Worm (Caenorhabditis elegans) whole organism, L3 larva: ENCODE measurements around the gene F36H5.10.

Source experiments
- R02D3.7 ChIP-seq: fragments of 150-350 bp; optimal IDR thresholded peaks from 2 replicates; lab custom pipeline; 2014; ENCODE audit warnings: missing biosample characterization, missing genetic modification characterization
- ZK546.5 ChIP-seq: sonication (generic microtip); optimal IDR thresholded peaks from 2 replicates; lab custom pipeline; 2017; ENCODE audit warnings: missing biosample characterization, missing genetic modification characterization
- ama-1 ChIP-seq: fragments of 150-350 bp; optimal IDR thresholded peaks from 2 replicates; lab custom pipeline; 2018
- ceh-16 ChIP-seq: sonication (generic microtip); optimal IDR thresholded peaks from 2 replicates; lab custom pipeline; 2017; ENCODE audit warnings: missing biosample characterization, missing genetic modification characterization
- ceh-28 ChIP-seq: fragments of 150-350 bp; optimal IDR thresholded peaks from 2 replicates; lab custom pipeline; 2014; ENCODE audit warnings: missing biosample characterization, missing genetic modification reagents, missing genetic modification characterization
- ceh-82 ChIP-seq: fragments of 150-350 bp; optimal IDR thresholded peaks from 2 replicates; lab custom pipeline; 2014; ENCODE audit warnings: missing biosample characterization, missing genetic modification characterization
- ceh-9 ChIP-seq: sonication (generic microtip); optimal IDR thresholded peaks from 2 replicates; lab custom pipeline; 2018; ENCODE audit warnings: missing biosample characterization, missing genetic modification characterization
- daf-12 ChIP-seq: fragments of 150-350 bp; optimal IDR thresholded peaks from 2 replicates; lab custom pipeline; 2014; ENCODE audit warnings: missing biosample characterization, missing genetic modification reagents, missing genetic modification characterization
- egl-27 ChIP-seq: sonication (generic microtip); optimal IDR thresholded peaks from 4 replicates; lab custom pipeline; 2017; ENCODE audit warnings: missing biosample characterization, missing genetic modification reagents, missing genetic modification characterization
- egl-5 ChIP-seq: fragments of 150-350 bp; optimal IDR thresholded peaks from 2 replicates; lab custom pipeline; 2017; ENCODE audit warnings: missing biosample characterization, missing genetic modification reagents, missing genetic modification characterization, inconsistent platforms
- elt-1 ChIP-seq: fragments of 150-350 bp; optimal IDR thresholded peaks from 2 replicates; lab custom pipeline; 2014; ENCODE audit warnings: missing biosample characterization, missing genetic modification characterization
- elt-2 ChIP-seq: sonication (generic microtip); optimal IDR thresholded peaks from 2 replicates; lab custom pipeline; 2016; ENCODE audit warnings: missing genetic modification reagents, mild to moderate bottlenecking, missing genetic modification characterization, missing compliant biosample characterization
- elt-3 ChIP-seq, 3 experiments: fragments of 150-350 bp in 1 of 3; sonication (generic microtip) in 2 of 3; optimal IDR thresholded peaks; 2 replicates in 2 of 3; 4 replicates in 1 of 3; lab custom pipeline; 2014 to 2017; ENCODE audit warnings: missing biosample characterization in 3 of 3, missing genetic modification characterization in 3 of 3
- fkh-10 ChIP-seq: sonication (generic microtip); optimal IDR thresholded peaks from 2 replicates; lab custom pipeline; 2017; ENCODE audit warnings: missing biosample characterization, missing genetic modification reagents, missing genetic modification characterization
- fos-1 ChIP-seq: fragments of 150-350 bp; optimal IDR thresholded peaks from 2 replicates; lab custom pipeline; 2014; ENCODE audit warnings: missing biosample characterization, missing genetic modification characterization
- hmg-11 ChIP-seq: sonication (generic microtip); optimal IDR thresholded peaks from 2 replicates; lab custom pipeline; 2016; ENCODE audit warnings: missing genetic modification characterization, missing compliant biosample characterization
- lin-15B ChIP-seq: fragments of 150-350 bp; optimal IDR thresholded peaks from 2 replicates; lab custom pipeline; 2014; ENCODE audit warnings: missing biosample characterization, missing genetic modification characterization
- lin-39 ChIP-seq: fragments of 150-350 bp; optimal IDR thresholded peaks from 2 replicates; lab custom pipeline; 2018; ENCODE audit warnings: missing biosample characterization, missing genetic modification reagents, missing genetic modification characterization
- lsy-12 ChIP-seq: sonication (generic microtip); optimal IDR thresholded peaks from 2 replicates; lab custom pipeline; 2016; ENCODE audit warnings: mild to moderate bottlenecking, missing genetic modification characterization, missing compliant biosample characterization
- mml-1 ChIP-seq: fragments of 150-350 bp; sonication (generic microtip); optimal IDR thresholded peaks from 3 replicates; lab custom pipeline; 2014; ENCODE audit warnings: missing biosample characterization, missing genetic modification characterization
- nfya-1 ChIP-seq: sonication (generic microtip); optimal IDR thresholded peaks from 2 replicates; lab custom pipeline; 2017; ENCODE audit warnings: missing genetic modification characterization, mild to moderate bottlenecking, missing compliant biosample characterization, antibody characterized with exemption, moderate library complexity; ENCODE audit not compliant: insufficient read depth
- nhr-12 ChIP-seq: fragments of 150-350 bp; optimal IDR thresholded peaks from 2 replicates; lab custom pipeline; 2014; ENCODE audit warnings: missing biosample characterization, missing genetic modification characterization
- nhr-23 ChIP-seq: fragments of 150-350 bp; optimal IDR thresholded peaks from 2 replicates; lab custom pipeline; 2014; ENCODE audit warnings: missing biosample characterization, missing genetic modification reagents, missing genetic modification characterization
- nhr-25 ChIP-seq: sonication (generic microtip); optimal IDR thresholded peaks from 2 replicates; lab custom pipeline; 2017; ENCODE audit warnings: missing biosample characterization, missing genetic modification characterization
- nhr-43 ChIP-seq: sonication (generic microtip); optimal IDR thresholded peaks from 2 replicates; lab custom pipeline; 2016; ENCODE audit warnings: mild to moderate bottlenecking, missing genetic modification characterization, missing compliant biosample characterization; ENCODE audit not compliant: poor library complexity, severe bottlenecking
- nhr-67 ChIP-seq: fragments of 150-350 bp; optimal IDR thresholded peaks from 2 replicates; lab custom pipeline; 2014; ENCODE audit warnings: missing biosample characterization, missing genetic modification characterization
- nhr-77 ChIP-seq: fragments of 150-350 bp; optimal IDR thresholded peaks from 2 replicates; lab custom pipeline; 2014; ENCODE audit warnings: missing biosample characterization, missing genetic modification characterization
- pha-4 ChIP-seq: fragments of 150-350 bp; optimal IDR thresholded peaks from 2 replicates; lab custom pipeline; 2014; ENCODE audit warnings: missing biosample characterization, missing genetic modification reagents, missing genetic modification characterization
- pqm-1 ChIP-seq: fragments of 150-350 bp; optimal IDR thresholded peaks from 2 replicates; lab custom pipeline; 2017; ENCODE audit warnings: missing biosample characterization, missing genetic modification characterization, inconsistent platforms
- sea-2 ChIP-seq: fragments of 150-350 bp; sonication (generic microtip); optimal IDR thresholded peaks from 4 replicates; lab custom pipeline; 2014; ENCODE audit warnings: missing biosample characterization, missing genetic modification reagents, missing genetic modification characterization
- snpc-4 ChIP-seq: fragments of 150-350 bp; optimal IDR thresholded peaks from 2 replicates; lab custom pipeline; 2014; ENCODE audit warnings: missing biosample characterization, missing genetic modification characterization
- unc-62 ChIP-seq: fragments of 150-350 bp; sonication (generic microtip); optimal IDR thresholded peaks from 4 replicates; lab custom pipeline; 2014; ENCODE audit warnings: missing biosample characterization, missing genetic modification reagents, missing genetic modification characterization
- zag-1 ChIP-seq: fragments of 150-350 bp; optimal IDR thresholded peaks from 2 replicates; lab custom pipeline; 2014; ENCODE audit warnings: missing biosample characterization, missing genetic modification characterization
- ztf-11 ChIP-seq: fragments of 150-350 bp; optimal IDR thresholded peaks from 2 replicates; lab custom pipeline; 2014; ENCODE audit warnings: missing biosample characterization, missing genetic modification characterization
- ztf-4 ChIP-seq: fragments of 150-350 bp; optimal IDR thresholded peaks from 2 replicates; lab custom pipeline; 2014; ENCODE audit warnings: missing biosample characterization, missing genetic modification characterization

F36H5.10 gene

DNA sequence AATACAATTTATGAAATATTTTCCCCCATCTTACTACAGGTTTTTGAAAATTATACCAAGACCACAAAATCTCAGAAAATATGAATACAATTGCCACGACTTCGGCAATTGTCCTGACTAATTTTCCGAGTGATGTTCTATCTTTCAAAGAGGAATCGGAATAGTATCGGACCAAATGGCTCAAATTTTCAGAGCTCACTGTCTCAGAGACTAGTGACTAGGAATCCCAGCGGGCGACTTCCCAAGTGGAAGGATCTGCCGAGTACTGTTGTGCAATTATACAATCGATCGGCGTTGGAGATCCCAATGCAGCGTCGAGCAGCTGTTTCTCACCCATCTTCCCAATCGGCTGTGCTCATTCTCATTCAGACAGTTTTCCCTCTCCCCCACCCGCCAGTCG is 31.4 kb upstream of the F36H5.10 start, which contains the start of gene F45C12.17:
Gene F45C12.17, plus strand, starts transcription at position 377 of the 400 bp plus-strand sequence.
- TF ChIP-seq nhr-43 (tag; lab: Kevin White, UChicago) (no peak), ama-1 (lab: Kevin White, UChicago) (no peak), lsy-12 (no peak), hmg-11 (tag; lab: Kevin White, UChicago) (no peak), mml-1 (tag; lab: Kevin White, UChicago) (no peak), snpc-4 (tag; lab: Kevin White, UChicago) (no peak), ZK546.5 (tag; lab: Kevin White, UChicago) (no peak), ztf-11 (no peak), sea-2 (GFP tag; lab: Kevin White, UChicago) (no peak), zag-1 (no peak), ceh-82 (tag; lab: Kevin White, UChicago) (no peak), elt-1 (tag; lab: Kevin White, UChicago) (no peak)
- TF ChIP-seq, all 47 proteins: peak for 0

DNA sequence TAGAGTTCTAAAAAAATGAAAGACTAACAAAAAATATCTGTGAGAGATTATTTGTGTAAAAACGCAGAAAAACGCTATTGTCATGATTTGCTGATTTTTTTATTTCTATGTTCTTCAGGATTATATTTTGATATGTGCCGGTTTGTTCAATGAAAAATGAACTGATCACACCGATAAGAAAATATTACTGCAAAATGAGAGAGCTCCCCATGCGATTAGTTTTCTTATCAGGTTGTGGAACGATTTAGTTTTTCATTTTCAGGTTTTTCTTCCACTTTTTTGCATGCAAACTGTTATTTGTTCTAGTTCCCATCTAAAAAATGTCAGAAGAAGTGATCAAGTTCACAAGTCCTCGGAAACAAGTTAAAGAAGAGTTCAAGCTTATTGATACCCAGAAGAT is 28.9 kb upstream of the F36H5.10 start, which contains the start of gene btb-9:
Gene btb-9, plus strand, starts transcription at position 254 of the 400 bp plus-strand sequence.
- TF ChIP-seq ceh-82 (tag; lab: Kevin White, UChicago): no peak
- TF ChIP-seq mml-1 (tag; lab: Kevin White, UChicago): no peak
- no peak for TF ChIP-seq ztf-11
- no peak for TF ChIP-seq pha-4 (tag; lab: Kevin White, UChicago)
- TF ChIP-seq elt-2 (tag; lab: Kevin White, UChicago): peak; percentile 92
- no peak for TF ChIP-seq egl-5 (tag; lab: Kevin White, UChicago)
- no peak for TF ChIP-seq daf-12 (tag; lab: Kevin White, UChicago)
- TF ChIP-seq nhr-77 (tag; lab: Kevin White, UChicago): no peak
- no peak for TF ChIP-seq unc-62
- no peak for TF ChIP-seq R02D3.7 (tag; lab: Kevin White, UChicago)
- peak; percentile 89 for TF ChIP-seq pqm-1
- TF ChIP-seq, all 47 proteins: peak for 2

DNA sequence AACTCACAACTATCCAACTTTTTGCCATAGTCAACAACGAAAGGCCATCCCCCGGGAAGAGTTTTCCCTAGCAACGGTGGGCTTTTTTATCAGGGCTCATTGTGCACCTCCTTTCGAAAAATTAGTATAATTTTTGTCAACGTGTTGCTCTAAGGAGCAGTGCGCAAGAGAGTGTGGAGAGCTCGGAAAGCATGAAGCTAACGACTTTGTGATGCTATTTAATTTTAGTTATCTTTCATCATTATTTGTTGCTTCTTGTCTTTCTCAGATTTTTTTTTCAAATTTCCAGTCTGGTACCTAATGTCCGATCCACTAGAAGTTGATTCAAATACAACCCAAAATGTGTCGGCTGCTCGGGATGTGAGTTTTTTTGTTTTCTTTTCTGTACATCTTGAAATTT is 27.0 kb upstream of the F36H5.10 start, which contains the start of gene ceh-81:
Gene ceh-81, plus strand, starts transcription at position 301 of the 400 bp plus-strand sequence.
- no peak for TF ChIP-seq nhr-12
- TF ChIP-seq, all 47 proteins: peak for 0

DNA sequence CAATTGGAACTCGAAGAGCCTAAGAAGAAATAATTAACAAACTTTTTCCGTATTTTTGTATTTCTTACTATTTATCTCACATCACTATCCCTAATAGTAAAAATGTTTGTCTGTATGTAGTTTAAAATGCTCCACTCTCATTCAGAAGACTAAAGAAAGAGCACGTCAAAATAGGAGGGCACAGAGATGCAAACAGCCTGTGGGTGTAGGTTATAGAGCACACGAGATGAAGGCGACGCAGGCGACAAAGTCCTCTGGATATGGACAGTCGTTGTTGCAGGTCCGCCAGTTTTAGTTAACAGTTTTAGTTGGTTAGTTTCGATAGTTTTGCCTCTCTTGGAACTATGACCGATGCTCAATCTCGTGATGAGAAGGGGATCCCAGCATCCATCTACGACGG is 25.2 kb upstream of the F36H5.10 start, which contains the start of gene ceh-82:
Gene ceh-82, plus strand, starts transcription at position 301 of the 400 bp plus-strand sequence.
- TF ChIP-seq ceh-28 (tag; lab: Kevin White, UChicago): no peak
- no peak for TF ChIP-seq R02D3.7 (tag; lab: Kevin White, UChicago)
- no peak for TF ChIP-seq lin-39
- TF ChIP-seq egl-27: no peak
- no peak for TF ChIP-seq hmg-11 (tag; lab: Kevin White, UChicago)
- no peak for TF ChIP-seq nfya-1 (tag; lab: Kevin White, UChicago)
- TF ChIP-seq lin-15B (tag; lab: Kevin White, UChicago): no peak
- no peak for TF ChIP-seq mml-1 (tag; lab: Kevin White, UChicago)
- TF ChIP-seq sea-2 (GFP tag; lab: Kevin White, UChicago): no peak
- TF ChIP-seq nhr-25 (tag; lab: Kevin White, UChicago): no peak
- no peak for TF ChIP-seq nhr-23
- no peak for TF ChIP-seq elt-3 (tag; optimal IDR thresholded peaks at IDR 0.05; lab: Kevin White, UChicago)
- TF ChIP-seq fos-1 (tag; lab: Kevin White, UChicago): no peak
- TF ChIP-seq ama-1 (lab: Kevin White, UChicago): no peak
- no peak for TF ChIP-seq nhr-67

DNA sequence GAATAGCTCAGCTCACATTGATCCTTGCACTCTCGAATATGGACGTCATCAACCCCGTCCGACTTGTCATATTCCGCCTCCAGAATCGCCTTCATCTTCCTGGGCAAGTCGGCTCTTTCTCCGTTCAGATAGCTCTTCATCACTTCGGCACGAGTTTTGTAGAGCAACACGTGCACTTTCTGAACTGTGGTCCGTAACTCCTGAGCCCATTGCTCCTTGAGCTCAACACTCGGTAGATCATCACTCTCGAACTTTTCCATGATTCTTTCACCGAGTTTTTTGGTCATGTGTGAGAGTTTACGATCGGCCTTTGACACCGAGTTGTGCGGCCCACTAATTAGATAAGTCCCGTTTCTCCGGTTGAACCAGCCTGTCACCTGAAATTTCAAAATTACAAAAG is 22.0 kb upstream of the F36H5.10 start:
- TF ChIP-seq ceh-9 (tag; lab: Kevin White, UChicago) (no peak), nfya-1 (tag; lab: Kevin White, UChicago) (no peak), fkh-10 (GFP tag; lab: Kevin White, UChicago) (no peak), R02D3.7 (tag; lab: Kevin White, UChicago) (no peak), lin-39 (no peak), egl-5 (tag; lab: Kevin White, UChicago) (no peak), fos-1 (tag; lab: Kevin White, UChicago) (no peak), unc-62 (no peak), ceh-82 (tag; lab: Kevin White, UChicago) (no peak), ceh-16 (tag; lab: Kevin White, UChicago) (no peak), snpc-4 (tag; lab: Kevin White, UChicago) (no peak), egl-27 (no peak), nhr-12 (no peak), mml-1 (tag; lab: Kevin White, UChicago) (no peak), ztf-4 (tag; lab: Kevin White, UChicago) (no peak), lsy-12 (no peak), ZK546.5 (tag; lab: Kevin White, UChicago) (no peak), elt-2 (tag; lab: Kevin White, UChicago) (no peak), lin-15B (tag; lab: Kevin White, UChicago) (no peak)
